Fruit fly (Drosophila melanogaster) whole organism, embryonic: ENCODE data around the gene CG5515.
A peak's percentile ranks its signal among the peaks of the same experiment; 100 is the strongest.

ENCODE experiments used
- B-H2 ChIP-seq: fragments of 200-800 bp; sonication (Bioruptor generic); optimal IDR thresholded peaks from 2 replicates; lab custom pipeline; 2018; ENCODE audit warnings: missing biosample characterization, mild to moderate bottlenecking, missing genetic modification characterization
- CG10431 ChIP-seq: fragments of 200-800 bp; sonication (Bioruptor generic); optimal IDR thresholded peaks from 3 replicates; lab custom pipeline; 2018; ENCODE audit warnings: missing biosample characterization, mild to moderate bottlenecking, missing genetic modification characterization
- CG11504 ChIP-seq: fragments of 200-800 bp; sonication (Bioruptor generic); optimal IDR thresholded peaks from 3 replicates; lab custom pipeline; 2019; ENCODE audit warnings: missing biosample characterization, mild to moderate bottlenecking, missing genetic modification characterization, moderate library complexity
- CG11695 ChIP-seq: fragments of 200-800 bp; sonication (Bioruptor generic); IDR thresholded peaks from 3 replicates; pipeline ENCODE4 v1.3.6; 2022; ENCODE audit warnings: missing biosample characterization, missing genetic modification characterization
- CG12104 ChIP-seq: fragments of 200-800 bp; sonication (Bioruptor generic); optimal IDR thresholded peaks from 3 replicates; lab custom pipeline; 2016; ENCODE audit warnings: missing biosample characterization, missing genetic modification characterization
- CG12942 ChIP-seq: fragments of 200-800 bp; sonication (Bioruptor generic); optimal IDR thresholded peaks from 3 replicates; lab custom pipeline; 2016; ENCODE audit warnings: missing biosample characterization, missing genetic modification characterization
- CG13424 ChIP-seq: fragments of 200-800 bp; sonication (Bioruptor generic); optimal IDR thresholded peaks from 2 replicates; lab custom pipeline; 2019; ENCODE audit warnings: missing biosample characterization, mild to moderate bottlenecking, missing genetic modification characterization, moderate library complexity
- CG14014 ChIP-seq: fragments of 200-800 bp; sonication (Bioruptor generic); IDR thresholded peaks from 2 replicates; pipeline ENCODE4 v1.3.6; 2022; ENCODE audit warnings: missing biosample characterization, missing genetic modification characterization
- CG15601 ChIP-seq: fragments of 200-800 bp; sonication (Bioruptor generic); optimal IDR thresholded peaks from 3 replicates; lab custom pipeline; 2019; ENCODE audit warnings: missing biosample characterization, mild to moderate bottlenecking, missing genetic modification characterization, moderate library complexity
- CG1602 ChIP-seq: fragments of 200-800 bp; sonication (Bioruptor generic); optimal IDR thresholded peaks from 3 replicates; lab custom pipeline; 2016; ENCODE audit warnings: missing biosample characterization, missing genetic modification characterization
- CG16779 ChIP-seq: fragments of 200-800 bp; sonication (Bioruptor generic); IDR thresholded peaks from 2 replicates; pipeline ENCODE4 v1.3.6; 2022; ENCODE audit warnings: missing biosample characterization, missing genetic modification characterization
- CG17829 ChIP-seq: fragments of 200-800 bp; optimal IDR thresholded peaks from 2 replicates; lab custom pipeline; 2019; ENCODE audit warnings: missing biosample characterization, mild to moderate bottlenecking, missing genetic modification characterization, moderate library complexity
- CG1792 ChIP-seq: fragments of 200-800 bp; sonication (Bioruptor generic); optimal IDR thresholded peaks from 2 replicates; lab custom pipeline; 2016; ENCODE audit warnings: missing biosample characterization, missing genetic modification characterization
- CG30403 ChIP-seq: fragments of 200-800 bp; sonication (Bioruptor generic); optimal IDR thresholded peaks from 3 replicates; lab custom pipeline; 2016; ENCODE audit warnings: missing biosample characterization, missing genetic modification characterization
- CG31388 ChIP-seq: fragments of 200-800 bp; sonication (Bioruptor generic); optimal IDR thresholded peaks from 2 replicates; lab custom pipeline; 2016; ENCODE audit warnings: missing biosample characterization, missing genetic modification characterization
- CG31441 ChIP-seq: fragments of 200-800 bp; sonication (Bioruptor generic); IDR thresholded peaks from 2 replicates; pipeline ENCODE4 v1.3.6; 2022; ENCODE audit warnings: missing biosample characterization, missing genetic modification characterization
- CG32772 ChIP-seq: fragments of 200-800 bp; sonication (Bioruptor generic); IDR thresholded peaks from 2 replicates; pipeline ENCODE4 v1.3.6; 2022; ENCODE audit warnings: missing biosample characterization, missing genetic modification characterization
- CG3995 ChIP-seq: fragments of 200-800 bp; sonication (Bioruptor generic); optimal IDR thresholded peaks from 3 replicates; lab custom pipeline; 2016; ENCODE audit warnings: missing biosample characterization, missing genetic modification characterization
- CG4707 ChIP-seq: fragments of 200-800 bp; sonication (Bioruptor generic); optimal IDR thresholded peaks from 2 replicates; lab custom pipeline; 2018; ENCODE audit warnings: missing biosample characterization, mild to moderate bottlenecking, missing genetic modification characterization, moderate library complexity
- CG6254 ChIP-seq: fragments of 200-800 bp; sonication (Bioruptor generic); optimal IDR thresholded peaks from 3 replicates; lab custom pipeline; 2017; ENCODE audit warnings: mild to moderate bottlenecking, missing biosample characterization, missing genetic modification reagents, missing genetic modification characterization
- CG8089 ChIP-seq: fragments of 200-800 bp; sonication (Bioruptor generic); optimal IDR thresholded peaks from 3 replicates; lab custom pipeline; 2016; ENCODE audit warnings: missing biosample characterization, missing genetic modification characterization
- Dek ChIP-seq: fragments of 200-800 bp; sonication (Bioruptor generic); optimal IDR thresholded peaks from 3 replicates; lab custom pipeline; 2019; ENCODE audit warnings: missing biosample characterization, mild to moderate bottlenecking, missing genetic modification characterization, moderate library complexity
- Lhr ChIP-seq: fragments of 200-800 bp; sonication (Bioruptor generic); optimal IDR thresholded peaks from 3 replicates; lab custom pipeline; 2017; ENCODE audit warnings: mild to moderate bottlenecking, missing biosample characterization, missing genetic modification reagents, missing genetic modification characterization
- Mrtf ChIP-seq: fragments of 200-800 bp; sonication (Bioruptor generic); IDR thresholded peaks from 3 replicates; pipeline ENCODE4 v1.3.6; 2022; ENCODE audit warnings: missing biosample characterization, missing genetic modification characterization
- Oaz ChIP-seq: fragments of 200-800 bp; sonication (Bioruptor generic); IDR thresholded peaks from 2 replicates; pipeline ENCODE4 v1.3.6; 2022; ENCODE audit warnings: missing biosample characterization, missing genetic modification characterization
- Sry-δ ChIP-seq: fragments of 200-800 bp; sonication (Bioruptor generic); optimal IDR thresholded peaks from 2 replicates; lab custom pipeline; 2016; ENCODE audit warnings: missing biosample characterization, missing genetic modification characterization
- br ChIP-seq: fragments of >200 bp; optimal IDR thresholded peaks from 2 replicates; lab custom pipeline; 2017
- cg ChIP-seq: fragments of 200-800 bp; sonication (Bioruptor generic); optimal IDR thresholded peaks from 3 replicates; lab custom pipeline; 2019; ENCODE audit warnings: missing biosample characterization, mild to moderate bottlenecking, missing genetic modification characterization, moderate library complexity
- chinmo ChIP-seq: fragments of 200-800 bp; sonication (Bioruptor generic); IDR thresholded peaks from 4 replicates; pipeline ENCODE4 v1.3.6; 2022; ENCODE audit warnings: missing biosample characterization, missing genetic modification characterization; ENCODE audit not compliant: partially characterized antibody
- dan ChIP-seq: fragments of 200-800 bp; sonication (Bioruptor generic); IDR thresholded peaks from 2 replicates; pipeline ENCODE4 v1.3.6; 2022; ENCODE audit warnings: missing biosample characterization, missing genetic modification characterization
- danr ChIP-seq: fragments of 200-800 bp; sonication (Bioruptor generic); IDR thresholded peaks from 2 replicates; pipeline ENCODE4 v1.3.6; 2022; ENCODE audit warnings: missing biosample characterization, missing genetic modification characterization
- dm ChIP-seq: fragments of 200-800 bp; sonication (Bioruptor generic); optimal IDR thresholded peaks from 3 replicates; lab custom pipeline; 2016; ENCODE audit warnings: missing biosample characterization, missing genetic modification characterization
- exex ChIP-seq: fragments of 200-800 bp; sonication (Bioruptor generic); optimal IDR thresholded peaks from 4 replicates; lab custom pipeline; 2018; ENCODE audit warnings: missing biosample characterization, mild to moderate bottlenecking, missing genetic modification characterization, moderate library complexity
- ftz-f1 ChIP-seq: fragments of 200-800 bp; sonication (Bioruptor generic); optimal IDR thresholded peaks from 2 replicates; lab custom pipeline; 2016; ENCODE audit warnings: missing biosample characterization, missing genetic modification characterization
- gfzf ChIP-seq: fragments of 200-800 bp; sonication (Bioruptor generic); optimal IDR thresholded peaks from 2 replicates; lab custom pipeline; 2016; ENCODE audit warnings: missing biosample characterization, mild to moderate bottlenecking, missing genetic modification characterization, moderate library complexity
- ham ChIP-seq: fragments of 200-800 bp; sonication (Bioruptor generic); IDR thresholded peaks from 2 replicates; pipeline ENCODE4 v1.3.6; 2022; ENCODE audit warnings: missing biosample characterization, missing genetic modification characterization
- her ChIP-seq: fragments of 200-800 bp; sonication (Bioruptor generic); optimal IDR thresholded peaks from 2 replicates; lab custom pipeline; 2016; ENCODE audit warnings: missing biosample characterization, missing genetic modification characterization
- inv ChIP-seq: fragments of 200-800 bp; sonication (Bioruptor generic); IDR thresholded peaks from 2 replicates; pipeline ENCODE4 v1.3.6; 2022; ENCODE audit warnings: missing biosample characterization, missing genetic modification characterization; ENCODE audit not compliant: partially characterized antibody
- lbe ChIP-seq: fragments of 200-800 bp; sonication (Bioruptor generic); optimal IDR thresholded peaks from 2 replicates; lab custom pipeline; 2016; ENCODE audit warnings: missing biosample characterization, mild to moderate bottlenecking, missing genetic modification characterization
- lmd ChIP-seq: fragments of 200-800 bp; sonication (Bioruptor generic); IDR thresholded peaks from 2 replicates; pipeline ENCODE4 v1.3.6; 2022; ENCODE audit warnings: missing biosample characterization, missing genetic modification characterization
- maf-S ChIP-seq: fragments of 200-800 bp; sonication (Bioruptor generic); optimal IDR thresholded peaks from 2 replicates; lab custom pipeline; 2016; ENCODE audit warnings: missing biosample characterization, missing genetic modification characterization
- mam ChIP-seq: fragments of 200-800 bp; sonication (Bioruptor generic); optimal IDR thresholded peaks from 3 replicates; lab custom pipeline; 2016; ENCODE audit warnings: missing biosample characterization, missing genetic modification characterization
- nerfin-1 ChIP-seq: fragments of 200-800 bp; sonication (Bioruptor generic); optimal IDR thresholded peaks from 3 replicates; lab custom pipeline; 2019; ENCODE audit warnings: missing biosample characterization, mild to moderate bottlenecking, missing genetic modification characterization, moderate library complexity
- org-1 ChIP-seq: fragments of 200-800 bp; sonication (Bioruptor generic); optimal IDR thresholded peaks from 2 replicates; lab custom pipeline; 2017; ENCODE audit warnings: missing biosample characterization, missing genetic modification characterization
- pnt ChIP-seq: fragments of 200-800 bp; sonication (Bioruptor generic); optimal IDR thresholded peaks from 3 replicates; lab custom pipeline; 2016; ENCODE audit warnings: missing biosample characterization, missing genetic modification characterization
- prd ChIP-seq, 3 experiments: fragments of >200 bp in 2 of 3; fragments of 200-800 bp in 1 of 3; sonication (Bioruptor generic) in 1 of 3; optimal IDR thresholded peaks in 2 of 3; IDR thresholded peaks in 1 of 3; 2 replicates in 2 of 3; 3 replicates in 1 of 3; pipeline versions ENCODE4 v1.3.6 to Lab custom; 2017 to 2022; ENCODE audit warnings: missing biosample characterization in 1 of 3, missing genetic modification characterization in 1 of 3
- pzg ChIP-seq: fragments of 200-800 bp; sonication (Bioruptor generic); optimal IDR thresholded peaks from 3 replicates; lab custom pipeline; 2018; ENCODE audit warnings: missing biosample characterization, mild to moderate bottlenecking, missing genetic modification characterization, moderate library complexity
- row ChIP-seq: fragments of 200-800 bp; sonication (Bioruptor generic); IDR thresholded peaks from 3 replicates; pipeline ENCODE4 v1.3.6; 2022; ENCODE audit warnings: missing biosample characterization, missing genetic modification characterization
- stwl ChIP-seq: fragments of 200-800 bp; sonication (Bioruptor generic); optimal IDR thresholded peaks from 3 replicates; lab custom pipeline; 2018; ENCODE audit warnings: missing biosample characterization, mild to moderate bottlenecking, missing genetic modification characterization, moderate library complexity
- tin ChIP-seq: fragments of 200-800 bp; sonication (Bioruptor generic); optimal IDR thresholded peaks from 3 replicates; lab custom pipeline; 2016; ENCODE audit warnings: missing biosample characterization, missing genetic modification characterization
- wek ChIP-seq: fragments of 200-800 bp; sonication (Bioruptor generic); optimal IDR thresholded peaks from 3 replicates; lab custom pipeline; 2018; ENCODE audit warnings: missing biosample characterization, mild to moderate bottlenecking, missing genetic modification characterization, moderate library complexity
- z ChIP-seq: fragments of 200-800 bp; sonication (Bioruptor generic); IDR thresholded peaks from 3 replicates; pipeline ENCODE4 v1.3.6; 2022; ENCODE audit warnings: missing biosample characterization, missing genetic modification characterization

The CG5515 gene

DNA sequence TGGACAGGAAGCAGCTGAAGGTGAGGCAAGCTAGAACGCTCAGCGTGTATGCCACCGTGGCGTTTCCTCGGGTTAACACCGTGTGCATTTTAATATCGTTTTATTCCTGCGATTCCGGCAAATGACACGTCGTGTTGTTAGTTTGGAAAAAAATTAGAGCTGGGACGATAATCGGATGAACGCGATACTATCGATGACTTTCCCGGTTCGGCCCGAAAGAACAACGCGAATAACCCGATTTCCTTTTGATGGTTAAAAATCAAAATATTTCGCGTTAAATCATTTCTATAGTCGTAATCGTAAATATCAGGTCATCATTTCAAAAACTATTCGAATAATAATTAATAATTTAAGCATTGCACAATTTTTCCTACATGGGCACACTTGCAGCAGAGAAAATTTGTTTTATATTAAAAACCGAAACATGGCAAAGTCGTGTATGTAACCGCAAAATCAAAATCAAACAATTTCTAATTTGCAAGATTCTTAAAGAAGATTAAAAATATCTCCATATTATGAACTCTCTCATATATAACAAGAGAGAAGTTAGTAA lies 41.2 kb upstream of the CG5515 start, which contains the start of gene Spase22-23 (continued):
- TF ChIP-seq dm (GFP tag; lab: Kevin White, UChicago) (no peak), lmd (GFP tag; lab: Robert Waterston, UW) (no peak), CG32772 (no peak), prd (optimal IDR thresholded peaks at IDR 0.05; lab: Kevin White, UChicago) (no peak), prd (GFP tag; IDR thresholded peaks at IDR 0.05; lab: Robert Waterston, UW) (no peak), br (lab: Kevin White, UChicago) (no peak), cg (GFP tag; lab: Kevin White, UChicago) (no peak), CG4707 (GFP tag; lab: Kevin White, UChicago) (no peak), maf-S (no peak), her (GFP tag; lab: Kevin White, UChicago) (no peak), CG3995 (GFP tag; lab: Kevin White, UChicago) (no peak), nerfin-1 (tag; lab: Kevin White, UChicago) (no peak), inv (peak; percentile 92), exex (tag; lab: Kevin White, UChicago) (no peak), org-1 (GFP tag; lab: Kevin White, UChicago) (no peak), ham (GFP tag; lab: Robert Waterston, UW) (no peak), gfzf (GFP tag; lab: Kevin White, UChicago) (no peak), B-H2 (GFP tag; lab: Kevin White, UChicago) (no peak), CG15601 (tag; lab: Kevin White, UChicago) (no peak), dan (GFP tag; lab: Robert Waterston, UW) (no peak), CG12104 (GFP tag; lab: Kevin White, UChicago) (no peak), CG13424 (no peak), z (no peak), pnt (GFP tag; lab: Kevin White, UChicago) (no peak), ftz-f1 (GFP tag; lab: Kevin White, UChicago) (no peak), row (GFP tag; lab: Robert Waterston, UW) (no peak; the same call in 2 of the 3 replicates), pzg (GFP tag; lab: Kevin White, UChicago) (peak; percentile 20), CG1602 (GFP tag; lab: Kevin White, UChicago) (no peak), CG11695 (no peak), wek (GFP tag; lab: Kevin White, UChicago) (peak; percentile 15), lbe (GFP tag; lab: Kevin White, UChicago) (no peak), stwl (tag; lab: Kevin White, UChicago) (no peak), CG17829 (no peak), CG16779 (GFP tag; lab: Robert Waterston, UW) (no peak), CG31441 (GFP tag; lab: Robert Waterston, UW) (no peak), Sry-δ (GFP tag; lab: Kevin White, UChicago) (peak; percentile 83), CG1792 (no peak), Dek (tag; lab: Kevin White, UChicago) (no peak), Lhr (GFP tag; lab: Kevin White, UChicago) (no peak), chinmo (peak; percentile 95), danr (GFP tag; lab: Robert Waterston, UW) (no peak), CG11504 (tag; lab: Kevin White, UChicago) (no peak), Mrtf (no peak), CG30403 (GFP tag; lab: Kevin White, UChicago) (no peak), CG6254 (no peak), mam (no peak), CG12942 (GFP tag; lab: Kevin White, UChicago) (no peak), Oaz (GFP tag; lab: Robert Waterston, UW) (no peak), CG31388 (GFP tag; lab: Kevin White, UChicago) (no peak), CG14014 (GFP tag; lab: Robert Waterston, UW) (no peak), tin (GFP tag; lab: Kevin White, UChicago) (no peak), CG10431 (GFP tag; lab: Kevin White, UChicago) (no peak), CG8089 (no peak)
